Worm (Caenorhabditis elegans): Measurements from ENCODE around the gene F59B10.6.

DNA sequence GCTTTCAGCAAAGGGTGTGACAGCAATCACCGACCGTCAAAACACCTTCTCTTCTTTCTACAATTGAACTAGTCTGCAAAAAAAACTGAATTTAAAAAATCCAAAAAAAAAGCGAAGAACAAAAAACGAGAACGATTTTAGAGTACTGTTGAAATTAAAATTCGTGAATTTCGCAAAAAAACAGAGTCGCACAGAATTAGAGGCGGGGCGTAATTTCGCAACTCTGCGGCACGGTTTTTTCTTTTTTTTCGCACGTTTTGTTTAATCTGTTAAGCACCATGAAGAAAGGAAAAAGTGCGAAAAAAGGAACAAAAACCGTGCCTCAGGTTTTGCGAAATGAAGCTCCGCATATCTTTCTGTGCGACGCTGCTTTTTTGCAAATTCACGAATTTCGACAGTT, 30.7 kb upstream of the F59B10.6 start, which contains the start of gene mnk-1:
- TF ChIP-seq flt-1 (GFP tag; IDR thresholded peaks at IDR 0.05) = no peak
- TF ChIP-seq ama-1 (optimal IDR thresholded peaks at IDR 0.05) = no peak
- TF ChIP-seq scrt-1 (GFP tag; IDR thresholded peaks at IDR 0.05) = no peak
- TF ChIP-seq B0310.2 (tag; optimal IDR thresholded peaks at IDR 0.05) = no peak
- no peak for TF ChIP-seq tbx-37 (GFP tag; conservative IDR thresholded peaks at IDR 0.05)
- no peak for TF ChIP-seq F13C5.2 (tag; optimal IDR thresholded peaks at IDR 0.05)
- no peak for TF ChIP-seq tbx-11 (GFP tag; IDR thresholded peaks at IDR 0.05)
- no peak for TF ChIP-seq ets-7 (tag; optimal IDR thresholded peaks at IDR 0.05)
- no peak for TF ChIP-seq hnd-1 (tag; optimal IDR thresholded peaks at IDR 0.05)
- no peak for TF ChIP-seq pes-1 (GFP tag; IDR thresholded peaks at IDR 0.05)
- TF ChIP-seq hmbx-1 (tag; optimal IDR thresholded peaks at IDR 0.05) = no peak
- no peak for TF ChIP-seq aly-1 (tag; optimal IDR thresholded peaks at IDR 0.05)

Measured in whole organism, early embryonic.